Worm (Caenorhabditis elegans): ENCODE data around the gene C18E9.2.

The C18E9.2 gene

ce11 chrII:8964835-8965234 lies at the start of gene C18E9.2, which contains the start of gene ndub-3:
Gene C18E9.2 (plus strand): TSS chrII:8965006.
Gene ndub-3 (minus strand): TSS chrII:8964890.
- no peak for TF ChIP-seq W03F9.2 (tag; optimal IDR thresholded peaks at IDR 0.05)
- TF ChIP-seq dao-5 (tag; optimal IDR thresholded peaks at IDR 0.05), result no peak
- no peak for TF ChIP-seq him-1 (tag; optimal IDR thresholded peaks at IDR 0.05)

DNA sequence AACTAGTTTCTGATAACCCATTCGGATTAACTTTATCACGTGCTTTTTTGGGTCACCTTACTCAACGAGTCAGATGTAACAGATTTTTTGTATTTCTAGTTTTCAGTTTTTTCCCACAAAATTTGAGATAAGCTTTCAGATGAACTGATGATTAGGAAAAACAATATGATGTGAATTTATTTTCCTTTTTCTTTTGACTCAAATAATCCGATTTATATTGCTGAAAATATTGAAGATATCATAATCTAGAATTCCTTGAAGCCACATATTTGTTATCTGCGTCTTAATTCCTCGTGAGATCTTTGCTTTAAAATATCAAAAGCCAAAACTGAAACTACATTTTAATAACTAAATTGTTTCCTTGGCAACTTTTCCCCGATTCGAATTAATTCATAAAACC lies 48.1 kb upstream of the C18E9.2 start:
- TF ChIP-seq him-1 (tag; optimal IDR thresholded peaks at IDR 0.05) (no peak), W03F9.2 (tag; optimal IDR thresholded peaks at IDR 0.05) (no peak), dao-5 (tag; optimal IDR thresholded peaks at IDR 0.05) (no peak)

ce11 chrII:8917339-8917738 lies 47.5 kb upstream of the C18E9.2 start:
- TF ChIP-seq W03F9.2 (tag; optimal IDR thresholded peaks at IDR 0.05) (no peak), dao-5 (tag; optimal IDR thresholded peaks at IDR 0.05) (no peak), him-1 (tag; optimal IDR thresholded peaks at IDR 0.05) (no peak)

DNA sequence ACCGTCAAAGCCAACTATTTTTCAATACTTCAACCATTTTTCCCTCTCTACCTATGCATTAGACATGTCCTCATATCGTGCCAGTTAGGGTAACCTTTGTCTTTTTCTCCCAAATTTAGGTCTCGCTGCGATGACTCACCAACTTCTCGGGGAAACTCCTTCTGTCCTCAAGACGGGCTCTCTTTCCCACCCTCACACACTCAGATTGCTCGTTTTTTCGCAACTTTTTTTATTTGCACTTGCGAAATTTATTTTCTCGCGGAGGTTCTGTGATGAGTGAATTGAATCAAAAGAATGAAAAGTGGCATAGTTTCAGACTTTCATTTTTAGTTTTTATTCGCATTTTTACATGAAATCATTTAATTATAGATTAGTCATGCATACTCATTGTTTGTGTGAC lies 44.5 kb upstream of the C18E9.2 start:
- TF ChIP-seq him-1 (tag; optimal IDR thresholded peaks at IDR 0.05), result no peak
- TF ChIP-seq dao-5 (tag; optimal IDR thresholded peaks at IDR 0.05), result no peak
- no peak for TF ChIP-seq W03F9.2 (tag; optimal IDR thresholded peaks at IDR 0.05)

DNA sequence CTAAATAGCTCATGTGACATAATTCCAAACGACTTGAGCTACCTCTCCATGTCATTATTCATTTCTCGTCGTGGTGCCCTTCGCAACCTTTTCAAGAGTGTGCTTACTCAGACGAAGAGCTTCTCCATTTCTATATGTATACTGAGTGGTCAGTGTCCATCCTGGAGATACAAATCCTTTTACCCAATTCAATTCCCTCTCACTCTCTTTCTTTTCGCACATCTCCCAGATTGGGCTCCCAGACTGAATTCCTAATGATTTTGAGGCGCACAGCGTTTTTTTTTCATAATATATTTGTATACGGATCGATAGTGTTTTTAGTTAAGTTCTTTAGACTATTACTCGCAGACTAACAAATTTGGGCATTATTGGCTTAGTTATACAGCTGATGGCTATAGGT lies 43.9 kb upstream of the C18E9.2 start:
- TF ChIP-seq him-1 (tag; optimal IDR thresholded peaks at IDR 0.05), result no peak
- no peak for TF ChIP-seq dao-5 (tag; optimal IDR thresholded peaks at IDR 0.05)
- TF ChIP-seq W03F9.2 (tag; optimal IDR thresholded peaks at IDR 0.05), result no peak

DNA sequence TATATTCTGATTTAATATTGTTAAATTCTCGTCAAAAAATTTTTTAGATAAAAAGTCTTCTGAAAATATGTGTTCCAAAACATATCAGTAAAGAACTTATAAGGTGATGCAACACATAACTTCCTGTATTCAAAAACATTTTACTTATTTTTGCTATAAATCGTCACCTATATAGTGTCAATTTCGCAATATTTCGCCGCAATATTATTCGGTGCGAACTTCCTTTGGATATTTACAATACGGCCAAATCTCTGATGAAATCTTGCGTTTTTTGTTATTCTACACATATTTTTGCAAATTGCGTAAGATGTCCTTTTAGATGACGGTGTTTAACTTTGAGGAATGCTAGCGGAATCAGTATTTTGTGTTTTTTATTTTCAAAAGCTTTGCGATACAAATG lies 43.4 kb upstream of the C18E9.2 start:
- TF ChIP-seq him-1 (tag; optimal IDR thresholded peaks at IDR 0.05) (no peak), dao-5 (tag; optimal IDR thresholded peaks at IDR 0.05) (no peak), W03F9.2 (tag; optimal IDR thresholded peaks at IDR 0.05) (no peak)

DNA sequence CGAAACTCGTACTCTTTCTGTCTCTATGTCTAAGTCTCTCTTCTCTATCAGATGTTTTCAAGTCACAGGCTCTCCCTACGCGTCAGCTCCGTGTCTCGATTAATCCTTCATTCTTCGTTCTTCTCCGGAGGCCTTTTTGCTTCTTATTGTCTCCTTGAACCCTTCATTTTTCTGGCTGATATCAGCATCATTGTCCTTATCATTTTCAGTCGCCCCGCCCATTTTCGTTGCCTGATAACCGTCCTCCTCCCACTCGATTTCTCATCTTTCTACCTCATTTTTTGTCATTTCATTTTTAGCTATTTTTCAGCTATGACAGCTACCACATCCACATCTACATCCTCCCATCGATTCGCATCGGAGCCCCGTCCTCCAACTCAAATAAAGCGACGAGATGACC lies 42.7 kb upstream of the C18E9.2 start, which contains the start of gene B0457.6:
Gene B0457.6, plus strand, starts transcription at position 284 of the 400 bp plus-strand sequence.
- TF ChIP-seq W03F9.2 (tag; optimal IDR thresholded peaks at IDR 0.05) (no peak), dao-5 (tag; optimal IDR thresholded peaks at IDR 0.05) (no peak), him-1 (tag; optimal IDR thresholded peaks at IDR 0.05) (no peak)

- TF ChIP-seq him-1 (tag; optimal IDR thresholded peaks at IDR 0.05) (no peak), dao-5 (tag; optimal IDR thresholded peaks at IDR 0.05) (no peak), W03F9.2 (tag; optimal IDR thresholded peaks at IDR 0.05) (no peak)
These were observed 41.6 kb upstream of the C18E9.2 start for ce11 chrII:8923187-8923586.

ce11 chrII:8926451-8926850 lies 38.4 kb upstream of the C18E9.2 start, which contains the start of gene B0457.2:
Gene B0457.2 (minus strand): TSS chrII:8926551.
- TF ChIP-seq dao-5 (tag; optimal IDR thresholded peaks at IDR 0.05) (no peak), him-1 (tag; optimal IDR thresholded peaks at IDR 0.05) (no peak), W03F9.2 (tag; optimal IDR thresholded peaks at IDR 0.05) (no peak)

DNA sequence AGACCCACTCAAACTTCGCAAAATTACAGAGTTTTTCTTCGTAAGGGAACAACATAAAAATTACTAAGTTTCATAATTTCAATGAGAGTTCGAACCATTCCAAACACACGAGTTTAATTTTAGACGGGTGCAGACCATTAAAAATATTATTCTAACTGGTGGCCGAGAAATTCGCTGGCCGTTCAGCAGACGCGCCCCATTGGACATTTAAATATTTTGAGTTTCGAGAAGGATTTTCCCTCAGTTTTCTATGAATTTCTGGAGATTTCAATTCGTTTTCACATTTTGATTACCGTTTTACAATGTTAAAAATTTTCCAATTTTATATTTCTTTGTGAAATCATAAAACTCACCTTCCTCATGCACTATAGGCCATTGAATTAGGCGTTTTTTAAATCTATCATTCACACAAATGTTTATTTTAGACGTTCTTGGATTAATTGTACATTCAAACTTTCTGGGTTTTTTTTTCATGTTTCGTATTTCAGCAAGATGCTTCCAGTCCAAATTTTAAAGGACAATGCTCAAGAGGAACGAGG lies 37.5 kb upstream of the C18E9.2 start, which contains the start of gene cct-2:
Gene cct-2, plus strand, starts transcription at position 489 of the 539 bp plus-strand sequence.
- no peak for TF ChIP-seq him-1 (tag; optimal IDR thresholded peaks at IDR 0.05)
- peak; percentile 66 for TF ChIP-seq W03F9.2 (tag; optimal IDR thresholded peaks at IDR 0.05)
- no peak for TF ChIP-seq dao-5 (tag; optimal IDR thresholded peaks at IDR 0.05)

DNA sequence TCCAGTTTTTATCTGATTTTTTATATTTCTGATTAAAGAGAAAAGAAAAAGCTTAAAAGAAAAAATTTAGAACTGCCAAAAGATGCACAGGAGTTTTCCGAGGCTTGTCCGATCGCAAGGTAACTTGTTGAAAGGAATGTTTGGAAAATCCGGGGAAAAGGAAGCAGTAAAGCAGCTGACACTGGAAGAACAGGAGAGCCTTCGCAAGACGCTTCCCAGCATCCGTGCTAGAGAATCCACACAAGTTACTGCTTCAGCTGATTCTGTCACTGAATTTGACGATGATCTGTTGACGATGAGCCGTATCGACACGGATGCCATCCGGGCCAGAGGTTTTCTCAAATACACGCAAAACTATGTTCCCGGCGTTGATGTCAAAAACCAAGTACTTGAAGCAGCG lies 35.0 kb upstream of the C18E9.2 start, which contains the start of gene mrpl-50:
Gene mrpl-50, plus strand, starts transcription at position 71 of the 400 bp plus-strand sequence.
- TF ChIP-seq W03F9.2 (tag; optimal IDR thresholded peaks at IDR 0.05), result no peak
- no peak for TF ChIP-seq dao-5 (tag; optimal IDR thresholded peaks at IDR 0.05)
- no peak for TF ChIP-seq him-1 (tag; optimal IDR thresholded peaks at IDR 0.05)

DNA sequence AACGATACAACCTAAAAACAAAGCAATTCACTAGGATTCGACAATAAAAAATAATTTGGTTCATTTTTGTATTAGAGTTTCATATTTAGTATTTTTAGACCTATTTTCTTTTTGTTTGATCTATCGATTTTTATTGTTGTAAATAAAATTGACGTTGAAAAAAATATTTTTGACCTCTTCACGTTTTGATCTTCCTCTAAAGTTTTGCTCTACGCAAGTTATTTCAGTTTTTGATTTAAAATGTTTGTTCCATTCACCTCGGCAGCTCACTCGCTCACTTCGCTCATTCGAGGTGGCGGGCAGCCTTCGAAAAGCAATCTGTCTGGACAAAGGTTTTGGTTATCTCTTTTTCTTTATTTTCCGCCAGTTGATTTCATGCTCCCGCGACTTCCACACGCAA lies 34.0 kb upstream of the C18E9.2 start, which contains the start of gene enol-1:
Gene enol-1, plus strand, starts transcription at position 235 of the 400 bp plus-strand sequence.
- TF ChIP-seq him-1 (tag; optimal IDR thresholded peaks at IDR 0.05), result no peak
- TF ChIP-seq dao-5 (tag; optimal IDR thresholded peaks at IDR 0.05), result no peak
- TF ChIP-seq W03F9.2 (tag; optimal IDR thresholded peaks at IDR 0.05), result no peak

- TF ChIP-seq W03F9.2 (tag; optimal IDR thresholded peaks at IDR 0.05) (no peak), dao-5 (tag; optimal IDR thresholded peaks at IDR 0.05) (no peak), him-1 (tag; optimal IDR thresholded peaks at IDR 0.05) (no peak)
These were observed 33.2 kb upstream of the C18E9.2 start for ce11 chrII:8931405-8932149.

DNA sequence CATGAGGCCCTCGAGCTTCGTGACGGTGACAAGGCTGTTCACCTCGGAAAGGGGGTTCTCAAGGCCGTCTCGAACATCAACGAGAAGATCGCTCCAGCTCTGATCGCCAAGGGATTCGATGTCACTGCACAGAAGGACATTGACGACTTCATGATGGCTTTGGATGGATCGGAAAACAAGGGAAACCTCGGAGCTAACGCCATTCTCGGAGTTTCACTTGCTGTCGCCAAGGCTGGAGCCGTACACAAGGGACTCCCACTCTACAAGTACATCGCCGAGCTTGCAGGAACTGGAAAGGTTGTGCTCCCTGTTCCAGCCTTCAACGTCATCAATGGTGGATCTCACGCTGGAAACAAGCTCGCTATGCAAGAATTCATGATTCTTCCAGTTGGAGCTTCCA lies 32.4 kb upstream of the C18E9.2 start:
- TF ChIP-seq him-1 (tag; optimal IDR thresholded peaks at IDR 0.05) (no peak), dao-5 (tag; optimal IDR thresholded peaks at IDR 0.05) (no peak), W03F9.2 (tag; optimal IDR thresholded peaks at IDR 0.05) (no peak)
